Fruit fly (Drosophila melanogaster) whole organism, prepupa: ENCODE results near the gene opm.
A peak's percentile ranks its signal among the peaks of the same experiment; 100 is the strongest.

Source experiments
- Sox14 ChIP-seq: fragments of 200-800 bp; sonication (Bioruptor generic); optimal IDR thresholded peaks from 3 replicates; lab custom pipeline; 2016; ENCODE audit warnings: missing biosample characterization, missing genetic modification characterization
- esn ChIP-seq: fragments of 200-800 bp; sonication (Bioruptor generic); optimal IDR thresholded peaks from 2 replicates; lab custom pipeline; 2016; ENCODE audit warnings: missing biosample characterization, mild to moderate bottlenecking, missing genetic modification characterization, moderate library complexity
- svp ChIP-seq: fragments of 200-800 bp; sonication (Bioruptor generic); peaks from one replicate; lab custom pipeline; 2016; ENCODE audit warnings: missing biosample characterization, missing genetic modification characterization

DNA sequence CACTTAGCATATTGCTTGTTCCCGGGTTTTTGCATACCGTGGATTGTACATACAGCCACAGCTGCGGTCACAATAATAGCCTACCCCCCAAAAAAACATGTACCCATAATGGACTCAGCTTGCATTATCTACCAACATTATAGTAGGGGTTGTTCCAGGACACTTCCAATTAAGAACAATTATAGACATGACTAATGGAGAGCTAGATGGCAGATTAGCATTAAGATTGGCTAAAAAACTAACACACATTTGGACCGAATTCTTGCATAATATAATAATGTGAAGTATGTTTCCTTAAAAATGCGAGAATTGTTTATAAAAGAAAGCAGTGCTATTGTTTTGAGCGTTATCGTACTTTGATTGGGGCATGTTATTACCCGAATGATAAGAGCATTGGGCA is 24.1 kb upstream of the opm start:
- peak; percentile 68 for TF ChIP-seq svp (GFP tag; lab: Kevin White, UChicago)
- no peak for TF ChIP-seq esn (GFP tag; lab: Kevin White, UChicago)
- no peak for TF ChIP-seq Sox14 (GFP tag; lab: Kevin White, UChicago)
